Fruit fly (Drosophila melanogaster) whole organism, pupa: ENCODE data around the gene sip3.

Source experiments
- CG10348 ChIP-seq: fragments of 200-800 bp; sonication (Bioruptor generic); IDR thresholded peaks from 2 replicates; pipeline ENCODE4 v1.3.6; 2022; ENCODE audit warnings: missing biosample characterization, missing genetic modification characterization
- CG12605 ChIP-seq: fragments of 200-800 bp; sonication (Bioruptor generic); IDR thresholded peaks from 2 replicates; pipeline ENCODE4 v1.3.6; 2022; ENCODE audit warnings: missing biosample characterization, missing genetic modification characterization
- CG17806 ChIP-seq: fragments of 200-800 bp; sonication (Bioruptor generic); optimal IDR thresholded peaks from 2 replicates; lab custom pipeline; 2018; ENCODE audit warnings: missing biosample characterization, mild to moderate bottlenecking, missing genetic modification characterization, moderate library complexity
- CG4496 ChIP-seq: fragments of 200-800 bp; sonication (Bioruptor generic); IDR thresholded peaks from 3 replicates; pipeline ENCODE4 v1.3.6; 2022; ENCODE audit warnings: missing biosample characterization, missing genetic modification characterization
- CG8159 ChIP-seq: fragments of 200-800 bp; sonication (Bioruptor generic); optimal IDR thresholded peaks from 3 replicates; lab custom pipeline; 2018; ENCODE audit warnings: missing biosample characterization, mild to moderate bottlenecking, missing genetic modification characterization, moderate library complexity
- CG8301 ChIP-seq: fragments of 200-800 bp; sonication (Bioruptor generic); optimal IDR thresholded peaks from 2 replicates; lab custom pipeline; 2018; ENCODE audit warnings: missing biosample characterization, mild to moderate bottlenecking, missing genetic modification characterization
- CG9948 ChIP-seq: fragments of 200-800 bp; sonication (Bioruptor generic); optimal IDR thresholded peaks from 2 replicates; lab custom pipeline; 2018; ENCODE audit warnings: missing biosample characterization, mild to moderate bottlenecking, missing genetic modification characterization, moderate library complexity
- gl ChIP-seq: fragments of 200-800 bp; sonication (Bioruptor generic); optimal IDR thresholded peaks from 2 replicates; lab custom pipeline; 2018; ENCODE audit warnings: missing biosample characterization, mild to moderate bottlenecking, missing genetic modification characterization
- rn ChIP-seq: fragments of 200-800 bp; sonication (Bioruptor generic); IDR thresholded peaks from 2 replicates; pipeline ENCODE4 v1.3.6; 2022; ENCODE audit warnings: missing biosample characterization, missing genetic modification characterization

DNA sequence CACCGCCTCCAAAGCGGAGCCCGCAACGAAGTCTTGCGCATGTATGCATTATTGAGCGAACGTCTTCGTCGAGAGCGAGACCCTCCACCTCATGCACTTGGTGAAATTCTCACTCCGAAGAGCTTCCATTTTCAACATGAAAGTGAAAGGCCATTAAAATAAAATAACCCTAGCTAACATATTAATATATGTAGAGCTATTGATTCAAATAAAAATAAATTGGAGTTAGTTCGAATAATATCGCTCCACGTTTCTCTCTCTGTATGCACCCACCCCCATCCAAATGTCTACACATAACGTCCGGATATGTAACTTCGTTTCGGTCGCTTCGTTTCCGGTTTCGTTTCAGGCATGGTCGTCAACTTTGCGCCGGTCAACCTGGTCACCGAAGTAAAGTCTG lies 30.7 kb upstream of the sip3 start:
- TF ChIP-seq gl (tag; lab: Kevin White, UChicago): no peak
- no peak for TF ChIP-seq CG8301
- no peak for TF ChIP-seq CG10348 (GFP tag; lab: Robert Waterston, UW)
- TF ChIP-seq CG12605 (GFP tag; lab: Robert Waterston, UW): no peak
- TF ChIP-seq CG17806 (tag; lab: Kevin White, UChicago): no peak
- TF ChIP-seq CG4496 (GFP tag; lab: Robert Waterston, UW): peak; percentile 46; the same call in 1 of the 3 replicates
- TF ChIP-seq CG9948 (tag; lab: Kevin White, UChicago): no peak
- TF ChIP-seq rn (GFP tag; lab: Robert Waterston, UW): no peak
- no peak for TF ChIP-seq CG8159 (tag; lab: Kevin White, UChicago)
